Fruit fly (Drosophila melanogaster) whole organism, embryonic: ENCODE results near the gene CG3630.

Source experiments
- ATbp ChIP-seq: fragments of 200-800 bp; sonication (Bioruptor generic); optimal IDR thresholded peaks from 2 replicates; lab custom pipeline; 2017; ENCODE audit warnings: missing biosample characterization, mild to moderate bottlenecking, missing genetic modification characterization, missing genetic modification reagents
- Ada2b ChIP-seq: fragments of 200-800 bp; sonication (Bioruptor generic); IDR thresholded peaks from 2 replicates; pipeline ENCODE4 v1.3.6; 2022; ENCODE audit warnings: missing biosample characterization, missing genetic modification characterization
- CG10274 ChIP-seq: fragments of 200-800 bp; sonication (Bioruptor generic); optimal IDR thresholded peaks from 3 replicates; lab custom pipeline; 2017; ENCODE audit warnings: missing biosample characterization, mild to moderate bottlenecking, missing genetic modification characterization
- CG11085 ChIP-seq: fragments of 200-800 bp; sonication (Bioruptor generic); IDR thresholded peaks from 2 replicates; pipeline ENCODE4 v1.3.6; 2022; ENCODE audit warnings: missing biosample characterization, missing genetic modification characterization
- CG11723 ChIP-seq: fragments of 200-800 bp; sonication (Bioruptor generic); optimal IDR thresholded peaks from 2 replicates; lab custom pipeline; 2017; ENCODE audit warnings: missing biosample characterization, mild to moderate bottlenecking, missing genetic modification characterization
- CG13296 ChIP-seq: fragments of 200-800 bp; sonication (Bioruptor generic); optimal IDR thresholded peaks from 3 replicates; lab custom pipeline; 2018; ENCODE audit warnings: missing biosample characterization, mild to moderate bottlenecking, missing genetic modification characterization
- CG15269 ChIP-seq: fragments of 200-800 bp; sonication (Bioruptor generic); optimal IDR thresholded peaks from 2 replicates; lab custom pipeline; 2018; ENCODE audit warnings: missing biosample characterization, mild to moderate bottlenecking, missing genetic modification characterization, moderate library complexity
- CG15601 ChIP-seq: fragments of 200-800 bp; sonication (Bioruptor generic); optimal IDR thresholded peaks from 3 replicates; lab custom pipeline; 2019; ENCODE audit warnings: missing biosample characterization, mild to moderate bottlenecking, missing genetic modification characterization, moderate library complexity
- CG16779 ChIP-seq: fragments of 200-800 bp; sonication (Bioruptor generic); IDR thresholded peaks from 2 replicates; pipeline ENCODE4 v1.3.6; 2022; ENCODE audit warnings: missing biosample characterization, missing genetic modification characterization
- CG30020 ChIP-seq: fragments of 200-800 bp; optimal IDR thresholded peaks from 2 replicates; lab custom pipeline; 2019; ENCODE audit warnings: missing biosample characterization, mild to moderate bottlenecking, missing genetic modification characterization, moderate library complexity
- CG32532 ChIP-seq: fragments of 200-800 bp; sonication (Bioruptor generic); IDR thresholded peaks from 2 replicates; pipeline ENCODE4 v1.3.6; 2022; ENCODE audit warnings: missing biosample characterization, missing genetic modification characterization
- CG32767 ChIP-seq: fragments of 200-800 bp; sonication (Bioruptor generic); IDR thresholded peaks from 2 replicates; pipeline ENCODE4 v1.3.6; 2022; ENCODE audit warnings: missing biosample characterization, missing genetic modification characterization
- CG4730 ChIP-seq: fragments of 200-800 bp; sonication (Bioruptor generic); IDR thresholded peaks from 2 replicates; pipeline ENCODE4 v1.3.6; 2022; ENCODE audit warnings: missing biosample characterization, missing genetic modification characterization
- CG6683 ChIP-seq: fragments of 200-800 bp; sonication (Bioruptor generic); optimal IDR thresholded peaks from 2 replicates; lab custom pipeline; 2017; ENCODE audit warnings: missing biosample characterization, mild to moderate bottlenecking, missing genetic modification characterization, missing genetic modification reagents
- CG6791 ChIP-seq: fragments of 200-800 bp; sonication (Bioruptor generic); IDR thresholded peaks from 3 replicates; pipeline ENCODE4 v1.3.6; 2022; ENCODE audit warnings: missing biosample characterization, missing genetic modification characterization; ENCODE audit not compliant: partially characterized antibody
- CG7786 ChIP-seq: fragments of 200-800 bp; sonication (Bioruptor generic); optimal IDR thresholded peaks from 2 replicates; lab custom pipeline; 2016; ENCODE audit warnings: missing biosample characterization, missing genetic modification characterization
- CG8359 ChIP-seq: fragments of 200-800 bp; sonication (Bioruptor generic); optimal IDR thresholded peaks from 2 replicates; lab custom pipeline; 2017; ENCODE audit warnings: missing biosample characterization, mild to moderate bottlenecking, missing genetic modification characterization, borderline replicate concordance
- CTCF ChIP-seq: fragments of 200-800 bp; sonication (Bioruptor generic); optimal IDR thresholded peaks from 2 replicates; lab custom pipeline; 2017; ENCODE audit warnings: missing biosample characterization, mild to moderate bottlenecking, missing genetic modification characterization, moderate library complexity
- Camta ChIP-seq: fragments of 200-800 bp; sonication (Bioruptor generic); optimal IDR thresholded peaks from 2 replicates; lab custom pipeline; 2016; ENCODE audit warnings: missing biosample characterization, missing genetic modification characterization
- Dfd ChIP-seq, 2 experiments: fragments of >200 bp; optimal IDR thresholded peaks; 2 replicates each; lab custom pipeline; 2017; ENCODE audit warnings: missing biosample characterization in 2 of 2, missing genetic modification characterization in 2 of 2
- Fer1 ChIP-seq: fragments of 200-800 bp; sonication (Bioruptor generic); optimal IDR thresholded peaks from 2 replicates; lab custom pipeline; 2017; ENCODE audit warnings: missing biosample characterization, mild to moderate bottlenecking, missing genetic modification characterization
- Gsc ChIP-seq: fragments of 200-800 bp; sonication (Bioruptor generic); IDR thresholded peaks from 2 replicates; pipeline ENCODE4 v1.3.6; 2022; ENCODE audit warnings: missing biosample characterization, missing genetic modification characterization
- Hmr ChIP-seq: fragments of 200-800 bp; sonication (Bioruptor generic); optimal IDR thresholded peaks from 3 replicates; lab custom pipeline; 2017; ENCODE audit warnings: mild to moderate bottlenecking, missing biosample characterization, missing genetic modification reagents, missing genetic modification characterization
- Mad ChIP-seq: fragments of 200-800 bp; sonication (Bioruptor generic); optimal IDR thresholded peaks from 2 replicates; lab custom pipeline; 2016; ENCODE audit warnings: missing biosample characterization, missing genetic modification characterization
- NK7.1 ChIP-seq: fragments of 200-800 bp; sonication (Bioruptor generic); optimal IDR thresholded peaks from 3 replicates; lab custom pipeline; 2016; ENCODE audit warnings: missing biosample characterization, missing genetic modification characterization
- Neu2 ChIP-seq: fragments of 200-800 bp; sonication (Bioruptor generic); optimal IDR thresholded peaks from 3 replicates; lab custom pipeline; 2016; ENCODE audit warnings: missing biosample characterization, missing genetic modification characterization, borderline replicate concordance
- Nf-YA ChIP-seq: fragments of 200-800 bp; sonication (Bioruptor generic); IDR thresholded peaks from 2 replicates; pipeline ENCODE4 v1.3.6; 2022; ENCODE audit warnings: missing biosample characterization, missing genetic modification characterization
- Ptx1 ChIP-seq: fragments of 200-800 bp; sonication (Bioruptor generic); IDR thresholded peaks from 2 replicates; pipeline ENCODE4 v1.3.6; 2022; ENCODE audit warnings: missing biosample characterization, missing genetic modification characterization
- amos ChIP-seq: fragments of 200-800 bp; sonication (Bioruptor generic); IDR thresholded peaks from 2 replicates; pipeline ENCODE4 v1.3.6; 2022; ENCODE audit warnings: missing biosample characterization, missing genetic modification characterization; ENCODE audit not compliant: partially characterized antibody
- az2 ChIP-seq: fragments of 200-800 bp; sonication (Bioruptor generic); optimal IDR thresholded peaks from 3 replicates; lab custom pipeline; 2016; ENCODE audit warnings: missing biosample characterization, missing genetic modification characterization
- bbx ChIP-seq: fragments of 200-800 bp; sonication (Bioruptor generic); IDR thresholded peaks from 2 replicates; pipeline ENCODE4 v1.3.6; 2022; ENCODE audit warnings: missing biosample characterization, missing genetic modification characterization; ENCODE audit not compliant: partially characterized antibody
- dati ChIP-seq: fragments of 200-800 bp; sonication (Bioruptor generic); IDR thresholded peaks from 2 replicates; pipeline ENCODE4 v1.3.6; 2022; ENCODE audit warnings: missing biosample characterization, missing genetic modification characterization
- eve ChIP-seq, 2 experiments: fragments of >200 bp; optimal IDR thresholded peaks; 2 replicates each; lab custom pipeline; 2017; ENCODE audit warnings: missing biosample characterization in 2 of 2, missing genetic modification characterization in 2 of 2
- ftz-f1 ChIP-seq: fragments of 200-800 bp; sonication (Bioruptor generic); optimal IDR thresholded peaks from 2 replicates; lab custom pipeline; 2016; ENCODE audit warnings: missing biosample characterization, missing genetic modification characterization
- gem ChIP-seq: fragments of 200-800 bp; sonication (Bioruptor generic); optimal IDR thresholded peaks from 2 replicates; lab custom pipeline; 2019; ENCODE audit warnings: missing biosample characterization, mild to moderate bottlenecking, missing genetic modification characterization, moderate library complexity
- hb ChIP-seq: fragments of 200-800 bp; sonication (Bioruptor generic); IDR thresholded peaks from 3 replicates; pipeline ENCODE4 v1.3.6; 2022; ENCODE audit warnings: missing biosample characterization, missing genetic modification characterization; ENCODE audit not compliant: partially characterized antibody
- mld ChIP-seq: fragments of 200-800 bp; sonication (Bioruptor generic); IDR thresholded peaks from 3 replicates; pipeline ENCODE4 v1.3.6; 2022; ENCODE audit warnings: missing biosample characterization, missing genetic modification characterization; ENCODE audit not compliant: partially characterized antibody
- peb ChIP-seq: fragments of 200-800 bp; sonication (Bioruptor generic); IDR thresholded peaks from 2 replicates; pipeline ENCODE4 v1.3.6; 2022; ENCODE audit warnings: missing biosample characterization, missing genetic modification characterization
- pfk ChIP-seq: fragments of 200-800 bp; sonication (Bioruptor generic); optimal IDR thresholded peaks from 2 replicates; lab custom pipeline; 2018; ENCODE audit warnings: missing biosample characterization, mild to moderate bottlenecking, missing genetic modification characterization, moderate library complexity
- repo ChIP-seq: fragments of 200-800 bp; sonication (Bioruptor generic); optimal IDR thresholded peaks from 2 replicates; lab custom pipeline; 2016; ENCODE audit warnings: missing biosample characterization, missing genetic modification characterization
- seq ChIP-seq: fragments of 200-800 bp; sonication (Bioruptor generic); IDR thresholded peaks from 2 replicates; pipeline ENCODE4 v1.3.6; 2022; ENCODE audit warnings: missing biosample characterization, missing genetic modification characterization
- shn ChIP-seq: fragments of 200-800 bp; sonication (Bioruptor generic); optimal IDR thresholded peaks from 3 replicates; lab custom pipeline; 2016; ENCODE audit warnings: missing biosample characterization, missing genetic modification characterization
- tap ChIP-seq: fragments of 200-800 bp; optimal IDR thresholded peaks from 3 replicates; lab custom pipeline; 2019; ENCODE audit warnings: missing biosample characterization, mild to moderate bottlenecking, missing genetic modification characterization, moderate library complexity
- tio ChIP-seq: fragments of 200-800 bp; sonication (Bioruptor generic); optimal IDR thresholded peaks from 2 replicates; lab custom pipeline; 2017; ENCODE audit warnings: missing biosample characterization, missing genetic modification characterization, inconsistent platforms
- tup ChIP-seq: fragments of 200-800 bp; sonication (Bioruptor generic); optimal IDR thresholded peaks from 2 replicates; lab custom pipeline; 2016; ENCODE audit warnings: missing biosample characterization, mild to moderate bottlenecking, missing genetic modification characterization, moderate library complexity
- vfl ChIP-seq: fragments of 200-800 bp; sonication (Bioruptor generic); optimal IDR thresholded peaks from 2 replicates; lab custom pipeline; 2016; ENCODE audit warnings: missing biosample characterization, missing genetic modification characterization
- vvl ChIP-seq: fragments of 200-800 bp; sonication (Bioruptor generic); IDR thresholded peaks from 2 replicates; pipeline ENCODE4 v1.3.6; 2022; ENCODE audit warnings: missing biosample characterization, missing genetic modification characterization
- wek ChIP-seq: fragments of 200-800 bp; sonication (Bioruptor generic); optimal IDR thresholded peaks from 3 replicates; lab custom pipeline; 2018; ENCODE audit warnings: missing biosample characterization, mild to moderate bottlenecking, missing genetic modification characterization, moderate library complexity
- zen ChIP-seq: fragments of 200-800 bp; sonication (Bioruptor generic); optimal IDR thresholded peaks from 3 replicates; lab custom pipeline; 2018; ENCODE audit warnings: missing biosample characterization, mild to moderate bottlenecking, missing genetic modification characterization, moderate library complexity

The CG3630 gene

dm6 chrX:2134965-2135758 is 26.8 kb upstream of the CG3630 start (continued):
- TF ChIP-seq Gsc (GFP tag; lab: Robert Waterston, UW) (no peak), tup (GFP tag; lab: Kevin White, UChicago) (peak; percentile 61), CG6791 (GFP tag; lab: Robert Waterston, UW) (no peak), CG6683 (GFP tag; lab: Kevin White, UChicago) (peak; percentile 78), bbx (GFP tag; lab: Robert Waterston, UW) (no peak), CG7786 (peak; percentile 84), Fer1 (peak; percentile 95), seq (GFP tag; lab: Robert Waterston, UW) (peak; percentile 90), peb (GFP tag; lab: Robert Waterston, UW) (peak; percentile 70; the same call in 1 of the 2 replicates), CG11723 (peak; percentile 83), CG15601 (peak; percentile 88), Mad (GFP tag; lab: Kevin White, UChicago) (peak; percentile 64), ATbp (GFP tag; lab: Kevin White, UChicago) (peak; percentile 76), repo (GFP tag; lab: Kevin White, UChicago) (peak; percentile 65), vvl (GFP tag; lab: Robert Waterston, UW) (peak; percentile 90), Camta (GFP tag; lab: Kevin White, UChicago) (peak; percentile 88), Hmr (GFP tag; lab: Kevin White, UChicago) (peak; percentile 92), Nf-YA (GFP tag; lab: Robert Waterston, UW) (peak; percentile 59), eve (GFP tag; optimal IDR thresholded peaks at IDR 0.05; lab: Kevin White, UChicago) (no peak), shn (GFP tag; lab: Kevin White, UChicago) (peak; percentile 54), pfk (GFP tag; lab: Kevin White, UChicago) (peak; percentile 52), wek (peak; percentile 71), dati (GFP tag; lab: Robert Waterston, UW) (peak; percentile 18; the same call in 1 of the 2 replicates), CG30020 (tag; lab: Kevin White, UChicago) (peak; percentile 64), amos (GFP tag; lab: Robert Waterston, UW) (no peak), NK7.1 (GFP tag; lab: Kevin White, UChicago) (peak; percentile 78), hb (GFP tag; lab: Robert Waterston, UW) (no peak), CG13296 (peak; percentile 95), vfl (GFP tag; lab: Kevin White, UChicago) (peak; percentile 42), Ada2b (GFP tag; lab: Robert Waterston, UW) (peak; percentile 90), ftz-f1 (GFP tag; lab: Kevin White, UChicago) (peak; percentile 35), zen (peak; percentile 81), gem (peak; percentile 95), Ptx1 (GFP tag; lab: Robert Waterston, UW) (peak; percentile 90), Dfd (GFP tag; optimal IDR thresholded peaks at IDR 0.05; lab: Kevin White, UChicago) (no peak), tap (tag; lab: Kevin White, UChicago) (peak; percentile 90), CG10274 (GFP tag; lab: Kevin White, UChicago) (peak; percentile 80), Neu2 (GFP tag; lab: Kevin White, UChicago) (peak; percentile 44), CG32532 (GFP tag; lab: Robert Waterston, UW) (peak; percentile 88), tio (peak; percentile 81), mld (GFP tag; lab: Robert Waterston, UW) (no peak), CG8359 (peak; percentile 76), az2 (peak; percentile 85), CG4730 (GFP tag; lab: Robert Waterston, UW) (peak; percentile 68), CG11085 (GFP tag; lab: Robert Waterston, UW) (peak; percentile 71), CG32767 (peak; percentile 86), CTCF (GFP tag; lab: Kevin White, UChicago) (peak; percentile 43), CG15269 (tag; lab: Kevin White, UChicago) (peak; percentile 93), CG16779 (GFP tag; lab: Robert Waterston, UW) (no peak)
